Worm (Caenorhabditis elegans): Measurements from ENCODE around the gene F46B6.6.

- TF ChIP-seq jun-1 (tag; optimal IDR thresholded peaks at IDR 0.05) (no peak), mdl-1 (tag; optimal IDR thresholded peaks at IDR 0.05) (no peak), nhr-6 (tag; optimal IDR thresholded peaks at IDR 0.05) (no peak), lin-13 (GFP tag; optimal IDR thresholded peaks at IDR 0.05) (no peak), lin-1 (GFP tag; IDR thresholded peaks at IDR 0.05) (no peak), ZK546.5 (tag; optimal IDR thresholded peaks at IDR 0.05) (no peak), unc-39 (tag; optimal IDR thresholded peaks at IDR 0.05) (no peak)
These were observed 35.1 kb upstream of the F46B6.6 start, which contains the start of gene str-193 for ce11 chrV:9821724-9822123.
